Worm (Caenorhabditis elegans): ENCODE measurements around the gene C28A5.6.

DNA sequence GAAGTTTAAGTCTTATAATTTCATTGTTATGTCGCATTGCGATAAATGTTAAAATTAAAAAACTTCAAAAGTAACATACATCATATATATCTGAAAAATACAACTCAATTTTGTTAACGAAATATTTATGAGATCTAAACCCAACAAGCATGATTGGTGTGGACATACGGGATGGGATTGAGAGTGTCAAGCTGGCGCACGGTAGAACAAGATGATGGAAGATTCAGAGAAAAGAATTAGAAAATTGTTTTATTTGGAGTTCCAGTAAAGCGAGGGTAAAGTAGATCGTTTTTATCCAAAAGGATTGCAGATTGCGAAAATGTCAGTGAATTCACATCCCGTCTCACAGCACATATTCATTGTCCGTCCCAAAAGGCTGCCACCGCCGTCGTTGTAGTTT, 47.5 kb upstream of the C28A5.6 start:
- no peak for TF ChIP-seq him-1 (tag; optimal IDR thresholded peaks at IDR 0.05)
- TF ChIP-seq dao-5 (tag; optimal IDR thresholded peaks at IDR 0.05), result no peak
- no peak for TF ChIP-seq W03F9.2 (tag; optimal IDR thresholded peaks at IDR 0.05)

Measured in whole organism, L4/young adult.